Worm (Caenorhabditis elegans) whole organism, early embryonic: ENCODE data around the gene T28F12.1.
A peak's percentile ranks its signal among the peaks of the same experiment; 100 is the strongest.

Experiments used
- B0310.2 ChIP-seq: sonication (generic microtip); optimal IDR thresholded peaks from 2 replicates; lab custom pipeline; 2016; ENCODE audit warnings: mild to moderate bottlenecking, missing genetic modification characterization, missing compliant biosample characterization
- F13C5.2 ChIP-seq: sonication (generic microtip); optimal IDR thresholded peaks from 2 replicates; lab custom pipeline; 2017; ENCODE audit warnings: mild to moderate bottlenecking, missing genetic modification characterization, inconsistent platforms, missing compliant biosample characterization
- aly-1 ChIP-seq: sonication (generic microtip); optimal IDR thresholded peaks from 2 replicates; lab custom pipeline; 2016; ENCODE audit warnings: missing genetic modification characterization, missing compliant biosample characterization
- ama-1 ChIP-seq: fragments of 150-350 bp; optimal IDR thresholded peaks from 2 replicates; lab custom pipeline; 2014
- ceh-13 ChIP-seq: fragments of 200-800 bp; sonication (Bioruptor generic); optimal IDR thresholded peaks from 2 replicates; lab custom pipeline; 2018; ENCODE audit warnings: mild to moderate bottlenecking, missing genetic modification characterization, missing compliant biosample characterization
- ceh-36 ChIP-seq: sonication (generic microtip); optimal IDR thresholded peaks from 2 replicates; lab custom pipeline; 2016; ENCODE audit warnings: missing genetic modification characterization, inconsistent platforms, missing compliant biosample characterization
- ets-7 ChIP-seq: sonication (generic microtip); optimal IDR thresholded peaks from 2 replicates; lab custom pipeline; 2016; ENCODE audit warnings: missing genotype, missing genetic modification characterization, missing compliant biosample characterization
- flt-1 ChIP-seq: fragments of 200-800 bp; sonication (Bioruptor generic); IDR thresholded peaks from 2 replicates; pipeline ENCODE4 v1.3.6; 2022; ENCODE audit warnings: missing genetic modification characterization, missing compliant biosample characterization
- hmbx-1 ChIP-seq: sonication (generic microtip); optimal IDR thresholded peaks from 2 replicates; lab custom pipeline; 2016; ENCODE audit warnings: mild to moderate bottlenecking, missing genetic modification characterization, missing compliant biosample characterization
- hmg-4 ChIP-seq: fragments of 200-800 bp; sonication (Bioruptor generic); optimal IDR thresholded peaks from 2 replicates; lab custom pipeline; 2018; ENCODE audit warnings: mild to moderate bottlenecking, missing genetic modification characterization, missing compliant biosample characterization
- hnd-1 ChIP-seq: sonication (generic microtip); optimal IDR thresholded peaks from 2 replicates; lab custom pipeline; 2016; ENCODE audit warnings: missing genetic modification characterization, missing compliant biosample characterization
- pes-1 ChIP-seq: fragments of 200-800 bp; sonication (Bioruptor generic); IDR thresholded peaks from 2 replicates; pipeline ENCODE4 v1.3.6; 2022; ENCODE audit warnings: missing genetic modification reagents, missing genetic modification characterization, missing compliant biosample characterization
- scrt-1 ChIP-seq: fragments of 200-800 bp; sonication (Bioruptor generic); IDR thresholded peaks from 2 replicates; pipeline ENCODE4 v1.3.6; 2022; ENCODE audit warnings: missing genetic modification characterization, missing compliant biosample characterization
- sea-1 ChIP-seq: fragments of 200-800 bp; sonication (Bioruptor generic); conservative IDR thresholded peaks from 2 replicates; pipeline ENCODE4 v1.3.6; 2022; ENCODE audit warnings: missing genetic modification characterization, missing compliant biosample characterization
- tbx-11 ChIP-seq: fragments of 200-800 bp; sonication (Bioruptor generic); IDR thresholded peaks from 2 replicates; pipeline ENCODE4 v1.3.6; 2022; ENCODE audit warnings: missing genetic modification characterization, missing compliant biosample characterization
- tbx-37 ChIP-seq: fragments of 200-800 bp; sonication (Bioruptor generic); conservative IDR thresholded peaks from 2 replicates; pipeline ENCODE4 v1.3.6; 2022; ENCODE audit warnings: missing genetic modification reagents, missing genetic modification characterization, missing compliant biosample characterization
- tra-4 ChIP-seq: sonication (generic microtip); optimal IDR thresholded peaks from 2 replicates; lab custom pipeline; 2017; ENCODE audit warnings: missing genetic modification characterization, missing compliant biosample characterization

Gene T28F12.1

DNA sequence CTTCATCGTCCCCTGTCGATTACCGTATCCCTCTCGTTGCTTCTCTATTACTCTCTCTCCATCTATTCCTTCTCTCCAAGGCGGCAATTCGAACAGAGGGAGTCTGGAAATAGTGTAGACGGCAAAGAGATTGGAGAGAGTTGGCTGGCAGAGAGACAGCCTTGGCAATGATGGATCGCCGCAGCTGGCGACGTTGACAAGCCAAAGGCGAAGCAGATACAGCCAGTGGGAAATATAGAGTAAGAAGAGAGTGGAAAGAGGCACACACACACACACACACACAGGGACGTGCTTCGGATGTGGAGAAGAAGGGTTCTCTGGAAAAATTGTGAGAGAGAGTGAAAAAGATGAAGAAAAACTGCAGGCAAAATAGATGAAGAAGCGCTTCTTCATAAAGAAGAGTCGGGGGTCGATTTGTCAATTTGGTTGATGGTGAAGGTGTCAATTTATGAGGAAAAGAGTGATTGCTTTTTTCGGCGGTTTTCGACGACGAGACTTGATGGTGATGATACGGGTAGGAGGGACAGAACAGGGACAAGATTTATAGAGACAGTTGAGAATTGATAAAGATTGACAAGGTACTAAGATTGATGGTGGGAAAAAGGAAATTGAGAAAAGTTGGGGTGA, 4.9 kb upstream of the T28F12.1 start:
- TF ChIP-seq flt-1 (GFP tag; lab: Robert Waterston, UW) = no peak; the same call in 1 of the 2 replicates
- peak; percentile 8 for TF ChIP-seq F13C5.2 (tag; lab: Kevin White, UChicago)
- TF ChIP-seq ets-7 (tag; lab: Kevin White, UChicago) = no peak
- TF ChIP-seq hmg-4 (GFP tag; lab: Kevin White, UChicago) = peak; percentile 64

DNA sequence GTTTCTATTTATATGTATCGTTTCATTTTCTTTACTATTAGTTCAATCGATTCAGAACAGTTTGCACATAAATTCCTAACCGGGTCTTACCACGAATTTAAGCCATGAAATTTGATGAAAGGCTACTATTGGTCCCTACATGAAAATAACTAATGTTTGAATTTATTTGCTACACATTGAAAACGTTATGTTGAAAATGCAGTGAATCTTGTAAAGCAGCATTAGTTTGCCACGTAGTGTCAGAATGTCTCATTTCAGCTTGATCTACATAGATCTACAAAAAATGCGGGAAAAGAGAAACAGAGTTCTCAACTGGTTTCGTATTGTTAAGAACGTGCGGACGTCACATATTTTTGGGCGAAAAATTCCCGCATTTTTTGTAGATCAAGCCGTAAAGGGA, 4.1 kb upstream of the T28F12.1 start:
- no peak for TF ChIP-seq hmbx-1 (tag; lab: Kevin White, UChicago)
- no peak for TF ChIP-seq F13C5.2 (tag; lab: Kevin White, UChicago)
- TF ChIP-seq B0310.2 (tag; lab: Kevin White, UChicago) = no peak
- no peak for TF ChIP-seq ets-7 (tag; lab: Kevin White, UChicago)
- no peak for TF ChIP-seq sea-1 (GFP tag; lab: Robert Waterston, UW)
- no peak for TF ChIP-seq hnd-1 (tag; lab: Kevin White, UChicago)

DNA sequence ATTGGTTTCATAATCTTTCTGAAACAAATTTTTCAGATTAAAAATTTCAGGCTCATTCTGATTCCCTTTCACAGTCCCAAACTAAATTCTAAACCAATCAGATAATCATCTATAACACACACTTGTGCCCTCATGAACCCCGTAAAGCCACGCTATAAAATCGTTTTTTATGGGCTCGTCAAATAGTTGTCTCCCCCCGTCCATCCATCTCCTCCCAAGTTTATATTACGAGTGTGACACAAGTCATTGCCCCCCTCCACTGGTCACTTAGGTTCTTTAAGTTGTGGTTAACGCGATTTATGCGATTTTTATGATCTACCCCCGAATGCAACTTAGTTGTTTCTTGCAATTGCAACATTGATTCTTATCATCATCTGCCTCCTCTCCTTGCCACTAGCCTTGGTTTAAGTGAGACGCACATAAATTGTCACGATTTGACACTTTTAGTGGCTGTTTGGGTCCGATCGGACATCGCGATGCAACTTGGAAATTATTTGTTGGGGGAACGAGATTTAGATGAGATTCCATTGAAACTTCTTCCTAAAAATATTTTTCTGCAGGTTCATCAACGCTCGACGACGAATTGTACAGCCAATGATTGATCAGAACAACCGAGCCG, 3.4 kb upstream of the T28F12.1 start:
- no peak for TF ChIP-seq ets-7 (tag; lab: Kevin White, UChicago)
- TF ChIP-seq pes-1 (GFP tag; lab: Robert Waterston, UW) = no peak
- no peak for TF ChIP-seq scrt-1 (GFP tag; lab: Robert Waterston, UW)
- no peak for TF ChIP-seq B0310.2 (tag; lab: Kevin White, UChicago)
- no peak for TF ChIP-seq flt-1 (GFP tag; lab: Robert Waterston, UW)
- TF ChIP-seq aly-1 (tag; lab: Kevin White, UChicago) = no peak

DNA sequence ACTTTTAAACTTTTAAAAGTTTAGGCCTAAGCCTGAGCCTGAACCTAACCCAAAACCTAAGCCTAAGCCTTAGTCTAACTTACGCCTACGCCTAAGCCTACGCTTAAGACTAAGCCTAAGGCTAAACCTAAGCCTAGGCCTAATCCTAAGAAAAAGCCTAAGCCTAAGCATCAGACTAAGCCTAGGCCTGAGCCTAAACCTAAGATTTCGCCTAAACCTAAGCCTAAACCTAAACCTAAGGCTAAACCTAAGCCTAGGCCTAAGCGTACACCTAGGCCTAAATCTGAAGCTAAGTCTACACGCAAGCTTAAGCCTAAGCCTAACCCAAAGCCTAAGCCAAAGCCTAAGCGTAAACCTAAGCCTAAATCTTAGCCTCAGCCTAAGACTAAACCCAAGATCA, 2.5 kb upstream of the T28F12.1 start:
- no peak for TF ChIP-seq scrt-1 (GFP tag; lab: Robert Waterston, UW)
- peak; percentile 69 for TF ChIP-seq ceh-36 (tag; lab: Kevin White, UChicago)

DNA sequence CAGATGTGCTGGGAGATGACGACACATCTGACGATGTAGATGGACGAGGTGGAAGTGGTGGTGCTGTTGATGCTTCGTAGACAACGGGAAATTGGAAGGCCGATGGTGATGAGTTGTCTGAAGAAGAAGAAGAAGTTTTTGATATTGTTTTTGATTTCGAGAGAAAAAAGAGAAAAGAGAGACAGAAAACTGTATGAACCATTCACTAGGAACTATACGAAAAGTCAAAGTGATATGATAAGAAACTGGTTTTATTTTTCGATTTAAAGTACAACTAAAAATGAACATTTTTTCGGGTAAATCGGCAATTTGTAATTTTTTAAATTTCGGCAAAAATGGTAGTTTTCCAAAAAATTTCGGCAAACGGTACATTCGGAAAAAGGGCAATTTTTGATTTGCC, 5.8 kb downstream of the T28F12.1 start:
- TF ChIP-seq tbx-37 (GFP tag; lab: Robert Waterston, UW) = no peak
- no peak for TF ChIP-seq F13C5.2 (tag; lab: Kevin White, UChicago)
- no peak for TF ChIP-seq ets-7 (tag; lab: Kevin White, UChicago)
- no peak for TF ChIP-seq hnd-1 (tag; lab: Kevin White, UChicago)
- no peak for TF ChIP-seq ceh-36 (tag; lab: Kevin White, UChicago)
- TF ChIP-seq tra-4 (tag; lab: Kevin White, UChicago) = no peak
- no peak for TF ChIP-seq tbx-11 (GFP tag; lab: Robert Waterston, UW)
- TF ChIP-seq flt-1 (GFP tag; lab: Robert Waterston, UW) = no peak
- TF ChIP-seq sea-1 (GFP tag; lab: Robert Waterston, UW) = no peak
- TF ChIP-seq ceh-13 (GFP tag; lab: Kevin White, UChicago) = no peak
- TF ChIP-seq pes-1 (GFP tag; lab: Robert Waterston, UW) = no peak
- TF ChIP-seq ama-1 = no peak
- TF ChIP-seq aly-1 (tag; lab: Kevin White, UChicago) = no peak
- no peak for TF ChIP-seq hmg-4 (GFP tag; lab: Kevin White, UChicago)
- no peak for TF ChIP-seq scrt-1 (GFP tag; lab: Robert Waterston, UW)
- no peak for TF ChIP-seq hmbx-1 (tag; lab: Kevin White, UChicago)
- TF ChIP-seq B0310.2 (tag; lab: Kevin White, UChicago) = no peak

DNA sequence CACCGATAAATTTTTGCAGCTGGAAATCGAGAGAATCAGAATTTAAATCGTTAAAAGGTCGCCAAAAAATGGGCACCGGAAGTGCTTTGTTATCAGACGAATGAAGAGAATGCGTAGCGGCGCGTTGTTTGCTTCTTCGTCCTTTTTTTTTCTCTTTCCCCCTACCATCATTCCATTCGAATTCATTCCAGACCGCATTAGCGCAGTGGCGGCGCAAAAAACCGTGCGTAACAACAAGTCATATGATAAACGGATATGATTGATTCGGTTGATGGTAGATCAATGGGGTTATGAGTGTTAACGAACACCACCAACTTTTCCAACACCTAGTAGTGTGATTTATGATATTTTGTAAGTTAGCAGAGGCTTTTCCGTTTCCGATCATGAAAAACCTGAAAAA, 10.5 kb downstream of the T28F12.1 start:
- TF ChIP-seq B0310.2 (tag; lab: Kevin White, UChicago) (no peak), scrt-1 (GFP tag; lab: Robert Waterston, UW) (no peak), F13C5.2 (tag; lab: Kevin White, UChicago) (no peak), hmbx-1 (tag; lab: Kevin White, UChicago) (no peak), tra-4 (tag; lab: Kevin White, UChicago) (no peak), hmg-4 (GFP tag; lab: Kevin White, UChicago) (no peak), ets-7 (tag; lab: Kevin White, UChicago) (no peak), sea-1 (GFP tag; lab: Robert Waterston, UW) (no peak), ceh-36 (tag; lab: Kevin White, UChicago) (no peak), ceh-13 (GFP tag; lab: Kevin White, UChicago) (no peak), aly-1 (tag; lab: Kevin White, UChicago) (no peak), tbx-11 (GFP tag; lab: Robert Waterston, UW) (no peak), pes-1 (GFP tag; lab: Robert Waterston, UW) (no peak), tbx-37 (GFP tag; lab: Robert Waterston, UW) (no peak), hnd-1 (tag; lab: Kevin White, UChicago) (no peak)

DNA sequence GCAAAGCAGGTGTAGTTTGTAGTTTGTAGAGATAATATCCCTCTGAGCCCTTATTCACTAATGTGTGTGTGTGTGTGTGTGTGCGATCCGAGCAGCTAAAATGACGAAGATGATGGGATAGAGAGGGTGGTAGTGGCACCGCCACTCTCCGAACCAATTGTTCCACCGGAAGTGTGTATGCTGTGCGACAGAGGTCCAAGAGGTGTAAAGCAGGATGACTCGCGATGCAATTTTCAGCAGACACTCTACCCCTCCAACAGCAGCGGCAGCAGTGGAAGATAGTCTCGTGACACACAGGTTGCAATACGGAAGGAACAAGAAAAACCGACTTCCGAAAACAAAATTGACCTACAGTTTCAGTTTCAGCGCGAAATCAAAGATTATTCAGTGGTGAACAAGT, 11.0 kb downstream of the T28F12.1 start:
- TF ChIP-seq ceh-13 (GFP tag; lab: Kevin White, UChicago) = no peak
- TF ChIP-seq aly-1 (tag; lab: Kevin White, UChicago) = no peak
- TF ChIP-seq B0310.2 (tag; lab: Kevin White, UChicago) = no peak
- no peak for TF ChIP-seq hmbx-1 (tag; lab: Kevin White, UChicago)
- TF ChIP-seq tbx-37 (GFP tag; lab: Robert Waterston, UW) = no peak
- no peak for TF ChIP-seq hmg-4 (GFP tag; lab: Kevin White, UChicago)
